Fruit fly (Drosophila melanogaster) whole organism: ENCODE results near the gene Rlip.

ENCODE experiments used
- CG8478 ChIP-seq: fragments of >200 bp; optimal IDR thresholded peaks from 2 replicates; lab custom pipeline; 2018; ENCODE audit warnings: inconsistent platforms
- Dll ChIP-seq: fragments of >200 bp; optimal IDR thresholded peaks from 2 replicates; lab custom pipeline; 2017
- EcR ChIP-seq, 2 experiments: fragments of >200 bp; optimal IDR thresholded peaks; 2 replicates each; lab custom pipeline; 2017; ENCODE audit warnings: missing biosample characterization in 2 of 2, missing genetic modification characterization in 2 of 2, missing genetic modification reagents in 2 of 2
- pan ChIP-seq: fragments of >200 bp; optimal IDR thresholded peaks from 2 replicates; lab custom pipeline; 2017
- psq ChIP-seq: fragments of >200 bp; optimal IDR thresholded peaks from 2 replicates; lab custom pipeline; 2017
- usp ChIP-seq: fragments of >200 bp; optimal IDR thresholded peaks from 2 replicates; lab custom pipeline; 2017; ENCODE audit warnings: missing biosample characterization, missing genetic modification characterization, mixed read lengths

Rlip gene

DNA sequence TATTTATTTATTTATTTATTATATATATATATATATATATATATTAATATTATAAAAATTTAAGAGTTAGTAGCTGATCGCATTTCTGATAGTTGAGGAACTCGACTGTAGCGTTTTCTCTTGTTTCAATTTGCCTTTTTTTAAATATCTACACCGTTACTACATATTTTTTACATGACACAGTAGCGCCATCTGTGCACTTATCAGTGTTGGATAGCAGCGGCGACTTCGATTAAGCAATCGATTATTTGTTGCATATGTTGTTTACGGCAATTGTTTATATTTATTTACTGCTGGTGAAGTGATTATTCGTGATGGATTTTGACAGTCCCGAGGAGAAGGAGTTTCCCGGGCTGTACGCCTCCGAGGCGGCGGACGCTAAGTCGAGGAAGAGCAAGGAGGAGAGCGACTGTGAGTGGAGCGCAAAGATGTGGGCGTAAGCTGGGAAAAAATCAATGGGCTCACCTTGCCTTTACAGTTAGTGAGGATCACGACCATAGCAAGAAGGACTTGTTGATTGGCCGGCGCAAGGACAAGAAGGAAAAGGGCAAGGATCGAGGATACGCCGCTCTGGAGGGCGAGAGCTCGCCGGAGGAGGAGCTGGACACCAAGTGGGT is at the start of gene Rlip:
TSS of gene Rlip (plus strand) at position 221 of the 617 bp plus-strand sequence.
- TF ChIP-seq Dll (lab: Kevin White, UChicago) (no peak), CG8478 (lab: Kevin White, UChicago) (no peak), usp (GFP tag; lab: Kevin White, UChicago) (no peak), psq (no peak), EcR (GFP tag; optimal IDR thresholded peaks at IDR 0.05; lab: Kevin White, UChicago) (no peak), pan (lab: Kevin White, UChicago) (no peak)

DNA sequence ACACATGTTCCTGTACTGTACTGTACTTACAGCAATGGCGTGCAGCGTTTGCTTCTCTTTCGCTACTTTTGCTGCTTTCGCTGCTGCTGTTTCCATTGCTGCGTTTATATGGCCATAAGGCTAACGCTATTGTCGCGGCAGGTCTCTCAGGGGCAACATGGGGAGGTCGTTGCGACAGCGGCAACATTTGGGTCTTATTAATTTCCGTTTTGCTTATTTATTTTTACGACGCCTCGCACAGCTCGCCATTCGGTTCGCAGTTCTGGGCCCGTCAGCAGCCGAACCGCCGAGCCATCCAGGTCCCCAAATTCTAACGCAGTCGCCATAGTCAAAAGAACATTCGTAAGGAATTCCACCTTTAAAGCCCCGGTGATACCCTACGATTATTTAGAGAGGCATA is 40.8 kb upstream of the Rlip start:
- TF ChIP-seq CG8478 (lab: Kevin White, UChicago) = no peak
- no peak for TF ChIP-seq pan (lab: Kevin White, UChicago)
- TF ChIP-seq EcR (GFP tag; optimal IDR thresholded peaks at IDR 0.05; lab: Kevin White, UChicago) = no peak
- TF ChIP-seq psq = no peak
- TF ChIP-seq Dll (lab: Kevin White, UChicago) = no peak
- TF ChIP-seq usp (GFP tag; lab: Kevin White, UChicago) = no peak

DNA sequence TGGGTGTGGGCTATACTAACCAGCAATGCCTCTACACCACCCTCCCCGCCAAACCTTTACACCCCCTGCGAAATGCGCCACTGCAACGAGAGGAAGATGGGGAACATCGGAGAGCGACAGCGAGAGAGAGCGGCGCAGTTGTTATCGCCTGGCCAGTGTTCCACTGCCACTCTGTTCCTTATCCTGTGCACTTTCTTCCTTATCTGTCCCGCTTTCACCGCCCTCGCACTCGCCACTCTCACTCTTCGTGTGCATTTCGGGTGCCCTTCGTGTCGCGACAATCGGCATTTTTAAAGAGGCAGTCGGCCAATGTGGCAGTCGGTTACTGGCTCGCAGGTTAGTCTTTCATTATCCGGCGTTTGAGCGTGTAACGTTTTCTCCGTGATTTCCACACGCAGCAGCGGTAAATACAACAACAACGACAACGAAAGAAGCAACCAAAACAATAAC is 39.6 kb upstream of the Rlip start, which contains the start of gene Calx:
TSS of gene Calx (plus strand) at position 338 of the 450 bp plus-strand sequence.
- no peak for TF ChIP-seq CG8478 (lab: Kevin White, UChicago)
- no peak for TF ChIP-seq usp (GFP tag; lab: Kevin White, UChicago)
- TF ChIP-seq Dll (lab: Kevin White, UChicago) = no peak
- no peak for TF ChIP-seq pan (lab: Kevin White, UChicago)
- no peak for TF ChIP-seq psq
- TF ChIP-seq EcR (GFP tag; optimal IDR thresholded peaks at IDR 0.05; lab: Kevin White, UChicago) = no peak

DNA sequence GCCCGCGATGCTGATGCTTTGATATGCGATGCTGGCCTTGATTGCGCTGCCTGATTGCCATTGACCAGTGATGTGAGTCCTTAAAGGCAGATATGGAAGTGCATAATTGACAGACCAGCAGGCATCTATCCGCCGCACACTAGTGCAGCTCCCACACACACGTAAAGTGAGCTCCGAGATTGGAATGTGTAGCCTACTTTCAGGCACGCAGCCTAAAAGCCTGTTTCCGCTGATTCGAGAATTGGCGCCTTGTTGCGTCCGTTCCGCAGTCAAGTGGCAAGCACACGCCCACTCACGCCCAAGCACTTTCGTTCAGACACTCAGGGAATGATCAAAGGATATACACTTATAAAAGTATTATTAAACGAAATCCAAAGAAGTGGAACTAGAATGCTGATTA is 33.4 kb upstream of the Rlip start:
- TF ChIP-seq psq (no peak), CG8478 (lab: Kevin White, UChicago) (no peak), Dll (lab: Kevin White, UChicago) (no peak), EcR (GFP tag; optimal IDR thresholded peaks at IDR 0.05; lab: Kevin White, UChicago) (no peak), usp (GFP tag; lab: Kevin White, UChicago) (no peak), pan (lab: Kevin White, UChicago) (no peak)

DNA sequence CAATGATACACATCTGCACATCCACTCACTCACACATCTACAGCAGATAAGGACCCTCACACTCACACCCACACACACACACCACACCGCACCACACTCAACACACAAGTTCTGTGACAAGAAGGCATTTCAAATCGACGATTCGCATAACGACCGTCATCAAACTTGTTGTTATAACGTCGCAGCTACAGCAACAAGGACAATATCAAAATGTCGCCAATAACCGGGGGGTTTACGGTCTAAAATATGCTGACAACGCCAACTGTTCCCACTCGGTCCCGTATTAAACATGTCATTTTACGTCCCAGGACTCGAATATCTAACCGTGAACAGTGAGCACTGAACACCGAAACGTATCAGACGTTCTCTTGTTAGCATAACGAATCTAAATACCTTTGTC is 32.6 kb upstream of the Rlip start:
- TF ChIP-seq usp (GFP tag; lab: Kevin White, UChicago) (no peak), Dll (lab: Kevin White, UChicago) (no peak), EcR (GFP tag; optimal IDR thresholded peaks at IDR 0.05; lab: Kevin White, UChicago) (no peak), CG8478 (lab: Kevin White, UChicago) (no peak), pan (lab: Kevin White, UChicago) (no peak), psq (no peak)

DNA sequence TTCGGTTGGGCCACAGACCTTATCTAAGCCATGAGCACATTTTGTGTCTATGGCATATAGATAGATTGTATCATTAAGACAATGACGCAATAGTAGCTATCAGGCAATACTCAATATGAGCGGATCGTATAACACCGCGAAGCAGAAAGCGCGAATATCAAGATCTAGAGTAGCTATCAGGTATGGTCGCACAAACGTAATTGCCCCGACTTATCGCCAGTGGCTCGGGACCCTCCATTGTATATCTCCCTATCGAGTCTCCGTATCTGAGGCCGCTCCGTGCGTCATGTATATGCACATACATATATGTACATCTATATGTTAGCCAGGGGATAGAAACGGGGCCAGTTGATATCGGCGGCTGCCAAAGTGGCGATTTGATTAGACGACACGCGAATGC is 31.9 kb upstream of the Rlip start:
- TF ChIP-seq EcR (GFP tag; optimal IDR thresholded peaks at IDR 0.05; lab: Kevin White, UChicago) = no peak
- no peak for TF ChIP-seq Dll (lab: Kevin White, UChicago)
- TF ChIP-seq CG8478 (lab: Kevin White, UChicago) = no peak
- TF ChIP-seq usp (GFP tag; lab: Kevin White, UChicago) = no peak
- no peak for TF ChIP-seq pan (lab: Kevin White, UChicago)
- TF ChIP-seq psq = no peak

DNA sequence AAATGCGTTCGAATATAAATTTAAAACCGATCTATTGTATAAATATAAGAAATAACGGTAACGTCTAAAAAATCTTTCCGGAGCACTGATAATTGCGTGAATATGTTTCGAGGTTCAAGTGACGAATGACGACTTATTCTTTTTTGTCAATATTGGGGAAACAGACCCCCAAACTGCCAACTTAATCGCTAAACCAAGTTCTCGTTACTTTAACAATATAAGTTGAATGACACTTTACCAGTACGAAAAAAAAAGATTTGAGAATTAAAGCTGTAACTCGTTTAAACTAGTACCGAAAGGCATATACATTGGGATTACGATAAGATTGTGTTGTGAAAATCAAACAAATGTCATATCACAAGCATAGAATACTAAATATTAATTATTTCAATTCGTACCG is 29.6 kb upstream of the Rlip start, which contains the start of gene CG43446:
TSS of gene CG43446 (minus strand) at position 101 of the 400 bp plus-strand sequence.
- TF ChIP-seq usp (GFP tag; lab: Kevin White, UChicago) (no peak), CG8478 (lab: Kevin White, UChicago) (no peak), Dll (lab: Kevin White, UChicago) (no peak), EcR (GFP tag; optimal IDR thresholded peaks at IDR 0.05; lab: Kevin White, UChicago) (no peak), pan (lab: Kevin White, UChicago) (no peak), psq (no peak)

DNA sequence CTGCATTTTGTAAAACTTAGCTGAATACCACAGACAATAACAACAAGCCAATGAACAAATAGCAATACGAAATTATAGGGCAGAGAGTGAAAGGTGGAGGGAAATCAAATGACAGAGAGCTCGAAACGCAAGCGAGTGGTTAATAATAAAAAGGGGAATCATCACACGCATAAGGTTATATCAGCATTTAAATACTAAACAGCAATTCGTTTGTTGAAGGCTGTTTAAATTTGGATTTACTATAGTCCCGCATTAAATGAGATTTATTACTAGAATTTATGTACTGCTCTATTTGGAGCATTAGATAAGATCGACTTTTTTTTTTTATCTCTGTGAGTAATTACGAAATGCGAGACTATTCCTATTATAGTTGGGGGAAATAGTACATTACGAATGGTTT is 28.9 kb upstream of the Rlip start:
- no peak for TF ChIP-seq pan (lab: Kevin White, UChicago)
- no peak for TF ChIP-seq EcR (GFP tag; optimal IDR thresholded peaks at IDR 0.05; lab: Kevin White, UChicago)
- no peak for TF ChIP-seq Dll (lab: Kevin White, UChicago)
- TF ChIP-seq psq = no peak
- TF ChIP-seq usp (GFP tag; lab: Kevin White, UChicago) = no peak
- TF ChIP-seq CG8478 (lab: Kevin White, UChicago) = no peak

DNA sequence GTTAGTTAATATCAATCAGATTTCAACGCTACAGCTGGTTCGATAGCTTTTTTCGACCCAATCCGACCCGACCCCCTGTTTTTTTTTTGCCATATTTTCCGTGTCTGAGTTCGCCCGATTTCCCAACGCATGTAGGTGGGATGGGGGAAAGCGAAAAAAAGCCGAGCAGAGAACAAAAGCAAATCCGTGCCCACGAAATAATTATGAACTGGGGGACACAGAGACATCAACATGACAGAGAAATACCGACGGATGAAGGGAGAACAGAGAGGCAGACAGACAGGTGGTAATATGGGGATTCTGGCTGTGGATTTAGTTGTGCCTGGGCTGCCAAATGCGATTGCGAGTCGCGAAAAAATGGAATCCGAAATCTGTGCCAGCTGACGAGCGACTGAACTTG is 28.4 kb upstream of the Rlip start:
- no peak for TF ChIP-seq usp (GFP tag; lab: Kevin White, UChicago)
- no peak for TF ChIP-seq pan (lab: Kevin White, UChicago)
- TF ChIP-seq CG8478 (lab: Kevin White, UChicago) = no peak
- no peak for TF ChIP-seq psq
- no peak for TF ChIP-seq Dll (lab: Kevin White, UChicago)
- TF ChIP-seq EcR (GFP tag; optimal IDR thresholded peaks at IDR 0.05; lab: Kevin White, UChicago) = no peak

DNA sequence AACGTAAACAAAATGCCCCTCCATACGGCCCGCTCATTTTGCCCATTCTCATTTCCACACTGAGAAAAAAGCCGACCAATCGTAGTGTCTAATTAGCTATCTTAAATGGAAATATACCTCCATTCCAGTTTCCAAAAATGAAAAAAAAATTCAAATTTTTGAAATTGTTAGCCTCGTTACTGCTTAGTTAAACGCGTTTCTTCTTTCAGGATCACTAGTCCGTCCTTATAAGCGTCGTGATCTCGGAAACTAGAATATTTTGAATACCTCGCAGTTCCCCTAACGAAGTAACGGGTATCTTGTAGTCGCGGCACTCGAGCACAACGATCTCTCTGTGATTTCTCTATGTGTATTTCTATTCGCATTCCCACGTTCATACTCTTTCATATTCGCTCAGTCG is 27.8 kb upstream of the Rlip start:
- TF ChIP-seq Dll (lab: Kevin White, UChicago) (no peak), usp (GFP tag; lab: Kevin White, UChicago) (no peak), CG8478 (lab: Kevin White, UChicago) (no peak), EcR (GFP tag; optimal IDR thresholded peaks at IDR 0.05; lab: Kevin White, UChicago) (no peak), psq (no peak), pan (lab: Kevin White, UChicago) (no peak)

DNA sequence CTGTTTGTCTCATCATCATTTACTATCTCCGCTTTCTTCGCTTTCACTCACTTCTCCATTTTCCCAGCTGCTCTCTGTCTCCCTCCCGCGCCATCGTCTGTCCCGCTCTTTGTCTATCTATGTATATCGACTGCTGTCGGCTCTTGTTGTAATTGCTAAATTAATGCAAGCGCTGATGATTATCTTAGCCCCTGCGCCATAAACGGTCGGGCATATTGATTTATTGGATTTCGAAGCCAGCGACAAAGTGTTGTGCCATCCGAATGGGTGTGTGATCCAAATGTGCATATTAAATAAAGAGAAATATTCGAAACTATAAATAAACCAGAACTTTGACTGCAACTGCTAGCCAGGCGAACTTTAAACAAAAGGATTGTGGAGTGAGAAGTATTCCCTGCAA is 27.1 kb upstream of the Rlip start:
- no peak for TF ChIP-seq pan (lab: Kevin White, UChicago)
- TF ChIP-seq CG8478 (lab: Kevin White, UChicago) = no peak
- TF ChIP-seq Dll (lab: Kevin White, UChicago) = no peak
- TF ChIP-seq psq = no peak
- no peak for TF ChIP-seq usp (GFP tag; lab: Kevin White, UChicago)
- TF ChIP-seq EcR (GFP tag; optimal IDR thresholded peaks at IDR 0.05; lab: Kevin White, UChicago) = no peak

DNA sequence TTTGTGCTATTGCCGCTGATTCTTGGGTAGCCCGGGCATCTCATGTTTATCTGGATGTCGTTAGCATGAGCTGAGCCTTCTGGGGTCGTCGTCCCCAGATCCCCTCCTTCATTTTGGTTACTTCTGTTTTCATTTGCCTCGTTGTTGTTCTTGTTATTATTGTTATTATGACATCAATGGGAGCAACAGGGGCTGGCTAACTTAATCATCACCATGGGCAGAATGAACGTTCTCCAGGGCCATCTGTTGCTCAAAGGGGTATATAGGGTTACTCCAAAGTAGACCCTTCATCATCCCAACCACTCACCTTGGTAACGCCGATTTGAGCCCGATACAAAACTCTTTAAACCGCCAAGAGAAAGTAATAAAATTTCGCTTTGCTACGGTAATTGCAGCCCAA is 19.2 kb upstream of the Rlip start:
- TF ChIP-seq usp (GFP tag; lab: Kevin White, UChicago) (no peak), EcR (GFP tag; optimal IDR thresholded peaks at IDR 0.05; lab: Kevin White, UChicago) (no peak), psq (no peak), pan (lab: Kevin White, UChicago) (no peak), Dll (lab: Kevin White, UChicago) (no peak)
